Fruit fly (Drosophila melanogaster): ENCODE data around the gene Cyp313a3.

DNA sequence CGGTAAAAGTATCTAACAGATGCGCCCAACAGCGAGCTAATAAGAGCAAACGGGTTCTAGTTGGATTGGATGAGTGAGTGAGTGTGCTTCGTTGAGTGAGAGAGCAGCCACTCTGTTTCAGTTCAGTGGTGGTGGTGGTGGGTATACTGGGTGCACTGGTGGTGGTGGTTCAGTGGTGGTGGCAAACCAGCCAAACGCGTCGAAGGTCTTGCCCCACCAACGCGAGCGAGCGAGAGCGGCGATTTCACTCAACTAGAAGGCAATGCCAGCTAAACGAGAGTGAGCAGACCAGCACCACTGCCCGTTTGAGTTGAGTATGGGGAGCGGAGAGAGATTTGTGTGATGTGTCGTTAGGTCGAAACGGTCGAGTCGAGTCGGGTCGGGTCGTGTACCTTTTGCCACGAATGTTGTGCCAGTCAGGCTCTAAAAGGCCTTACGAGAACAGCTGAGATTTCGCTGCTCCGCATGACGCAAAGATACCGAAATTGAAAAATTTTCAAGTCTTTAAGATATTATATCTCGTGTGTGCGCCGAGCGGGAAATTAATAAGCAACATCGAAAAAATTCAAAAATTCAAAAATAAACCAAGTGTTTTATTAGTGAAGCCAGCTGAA, 41.8 kb upstream of the Cyp313a3 start:
- TF ChIP-seq CG8478 (optimal IDR thresholded peaks at IDR 0.05) (no peak), CTCF (optimal IDR thresholded peaks at IDR 0.05) (peak; percentile 44 to 60)
